Worm (Caenorhabditis elegans) whole organism, L3 larva: ENCODE results near the gene lin-15B.

Experiments
- R02D3.7 ChIP-seq: fragments of 150-350 bp; optimal IDR thresholded peaks from 2 replicates; lab custom pipeline; 2014; ENCODE audit warnings: missing biosample characterization, missing genetic modification characterization
- ceh-28 ChIP-seq: fragments of 150-350 bp; optimal IDR thresholded peaks from 2 replicates; lab custom pipeline; 2014; ENCODE audit warnings: missing biosample characterization, missing genetic modification reagents, missing genetic modification characterization
- ceh-82 ChIP-seq: fragments of 150-350 bp; optimal IDR thresholded peaks from 2 replicates; lab custom pipeline; 2014; ENCODE audit warnings: missing biosample characterization, missing genetic modification characterization
- ceh-9 ChIP-seq: sonication (generic microtip); optimal IDR thresholded peaks from 2 replicates; lab custom pipeline; 2018; ENCODE audit warnings: missing biosample characterization, missing genetic modification characterization
- daf-12 ChIP-seq: fragments of 150-350 bp; optimal IDR thresholded peaks from 2 replicates; lab custom pipeline; 2014; ENCODE audit warnings: missing biosample characterization, missing genetic modification reagents, missing genetic modification characterization
- egl-27 ChIP-seq: sonication (generic microtip); optimal IDR thresholded peaks from 4 replicates; lab custom pipeline; 2017; ENCODE audit warnings: missing biosample characterization, missing genetic modification reagents, missing genetic modification characterization
- elt-1 ChIP-seq: fragments of 150-350 bp; optimal IDR thresholded peaks from 2 replicates; lab custom pipeline; 2014; ENCODE audit warnings: missing biosample characterization, missing genetic modification characterization
- elt-2 ChIP-seq: sonication (generic microtip); optimal IDR thresholded peaks from 2 replicates; lab custom pipeline; 2016; ENCODE audit warnings: missing genetic modification reagents, mild to moderate bottlenecking, missing genetic modification characterization, missing compliant biosample characterization
- elt-3 ChIP-seq, 3 experiments: fragments of 150-350 bp in 1 of 3; sonication (generic microtip) in 2 of 3; optimal IDR thresholded peaks; 2 replicates in 2 of 3; 4 replicates in 1 of 3; lab custom pipeline; 2014 to 2017; ENCODE audit warnings: missing biosample characterization in 3 of 3, missing genetic modification characterization in 3 of 3
- fkh-10 ChIP-seq: sonication (generic microtip); optimal IDR thresholded peaks from 2 replicates; lab custom pipeline; 2017; ENCODE audit warnings: missing biosample characterization, missing genetic modification reagents, missing genetic modification characterization
- fkh-2 ChIP-seq: fragments of 150-350 bp; optimal IDR thresholded peaks from 2 replicates; lab custom pipeline; 2014; ENCODE audit warnings: missing biosample characterization, missing genetic modification reagents, missing genetic modification characterization
- fos-1 ChIP-seq: fragments of 150-350 bp; optimal IDR thresholded peaks from 2 replicates; lab custom pipeline; 2014; ENCODE audit warnings: missing biosample characterization, missing genetic modification characterization
- hmg-11 ChIP-seq: sonication (generic microtip); optimal IDR thresholded peaks from 2 replicates; lab custom pipeline; 2016; ENCODE audit warnings: missing genetic modification characterization, missing compliant biosample characterization
- jun-1 ChIP-seq: fragments of 150-350 bp; optimal IDR thresholded peaks from 2 replicates; lab custom pipeline; 2014; ENCODE audit warnings: missing biosample characterization, missing genetic modification reagents, missing genetic modification characterization
- lin-15B ChIP-seq: fragments of 150-350 bp; optimal IDR thresholded peaks from 2 replicates; lab custom pipeline; 2014; ENCODE audit warnings: missing biosample characterization, missing genetic modification characterization
- lin-39 ChIP-seq: fragments of 150-350 bp; optimal IDR thresholded peaks from 2 replicates; lab custom pipeline; 2018; ENCODE audit warnings: missing biosample characterization, missing genetic modification reagents, missing genetic modification characterization
- lsy-12 ChIP-seq: sonication (generic microtip); optimal IDR thresholded peaks from 2 replicates; lab custom pipeline; 2016; ENCODE audit warnings: mild to moderate bottlenecking, missing genetic modification characterization, missing compliant biosample characterization
- mml-1 ChIP-seq: fragments of 150-350 bp; sonication (generic microtip); optimal IDR thresholded peaks from 3 replicates; lab custom pipeline; 2014; ENCODE audit warnings: missing biosample characterization, missing genetic modification characterization
- nfya-1 ChIP-seq: sonication (generic microtip); optimal IDR thresholded peaks from 2 replicates; lab custom pipeline; 2017; ENCODE audit warnings: missing genetic modification characterization, mild to moderate bottlenecking, missing compliant biosample characterization, antibody characterized with exemption, moderate library complexity; ENCODE audit not compliant: insufficient read depth
- nhr-12 ChIP-seq: fragments of 150-350 bp; optimal IDR thresholded peaks from 2 replicates; lab custom pipeline; 2014; ENCODE audit warnings: missing biosample characterization, missing genetic modification characterization
- nhr-23 ChIP-seq: fragments of 150-350 bp; optimal IDR thresholded peaks from 2 replicates; lab custom pipeline; 2014; ENCODE audit warnings: missing biosample characterization, missing genetic modification reagents, missing genetic modification characterization
- nhr-25 ChIP-seq: sonication (generic microtip); optimal IDR thresholded peaks from 2 replicates; lab custom pipeline; 2017; ENCODE audit warnings: missing biosample characterization, missing genetic modification characterization
- nhr-43 ChIP-seq: sonication (generic microtip); optimal IDR thresholded peaks from 2 replicates; lab custom pipeline; 2016; ENCODE audit warnings: mild to moderate bottlenecking, missing genetic modification characterization, missing compliant biosample characterization; ENCODE audit not compliant: poor library complexity, severe bottlenecking
- nhr-76 ChIP-seq: fragments of 150-350 bp; sonication (generic microtip); optimal IDR thresholded peaks from 5 replicates; lab custom pipeline; 2014; ENCODE audit warnings: missing biosample characterization, missing genetic modification characterization
- pha-4 ChIP-seq: fragments of 150-350 bp; optimal IDR thresholded peaks from 2 replicates; lab custom pipeline; 2014; ENCODE audit warnings: missing biosample characterization, missing genetic modification reagents, missing genetic modification characterization
- pqm-1 ChIP-seq: fragments of 150-350 bp; optimal IDR thresholded peaks from 2 replicates; lab custom pipeline; 2017; ENCODE audit warnings: missing biosample characterization, missing genetic modification characterization, inconsistent platforms
- sea-2 ChIP-seq: fragments of 150-350 bp; sonication (generic microtip); optimal IDR thresholded peaks from 4 replicates; lab custom pipeline; 2014; ENCODE audit warnings: missing biosample characterization, missing genetic modification reagents, missing genetic modification characterization
- skn-1 ChIP-seq: fragments of 150-350 bp; optimal IDR thresholded peaks from 2 replicates; lab custom pipeline; 2014; ENCODE audit warnings: missing biosample characterization, missing genetic modification characterization
- snpc-4 ChIP-seq: fragments of 150-350 bp; optimal IDR thresholded peaks from 2 replicates; lab custom pipeline; 2014; ENCODE audit warnings: missing biosample characterization, missing genetic modification characterization
- tbx-2 ChIP-seq: sonication (generic microtip); optimal IDR thresholded peaks from 2 replicates; lab custom pipeline; 2016; ENCODE audit warnings: mild to moderate bottlenecking, missing genetic modification characterization, missing compliant biosample characterization
- unc-39 ChIP-seq: sonication (generic microtip); optimal IDR thresholded peaks from 4 replicates; lab custom pipeline; 2017; ENCODE audit warnings: missing biosample characterization, missing genetic modification characterization
- zag-1 ChIP-seq: fragments of 150-350 bp; optimal IDR thresholded peaks from 2 replicates; lab custom pipeline; 2014; ENCODE audit warnings: missing biosample characterization, missing genetic modification characterization
- ztf-11 ChIP-seq: fragments of 150-350 bp; optimal IDR thresholded peaks from 2 replicates; lab custom pipeline; 2014; ENCODE audit warnings: missing biosample characterization, missing genetic modification characterization
- ztf-4 ChIP-seq: fragments of 150-350 bp; optimal IDR thresholded peaks from 2 replicates; lab custom pipeline; 2014; ENCODE audit warnings: missing biosample characterization, missing genetic modification characterization

The lin-15B gene

ce11 chrX:15772674-15773073, 46.8 kb downstream of the lin-15B start, which contains the start of gene Y7A5A.2:
Gene Y7A5A.2 (minus strand): TSS chrX:15772735.
- TF ChIP-seq nhr-12 (tag; lab: Kevin White, UChicago) (no peak), fos-1 (no peak), zag-1 (tag; lab: Kevin White, UChicago) (no peak), daf-12 (tag; lab: Kevin White, UChicago) (no peak), ceh-28 (tag; lab: Kevin White, UChicago) (peak; percentile 6)

ce11 chrX:15773262-15773908, 47.5 kb downstream of the lin-15B start, which contains the start of gene Y7A5A.13:
Gene Y7A5A.13 (plus strand): TSS chrX:15773858.
- TF ChIP-seq elt-3 (tag; optimal IDR thresholded peaks at IDR 0.05; lab: Kevin White, UChicago) (no peak), nhr-12 (tag; lab: Kevin White, UChicago) (no peak), hmg-11 (tag; lab: Kevin White, UChicago) (no peak), nhr-43 (tag; lab: Kevin White, UChicago) (peak; percentile 32)

ce11 chrX:15779503-15779902, 53.6 kb downstream of the lin-15B start:
- TF ChIP-seq fos-1 (peak; percentile 8), pqm-1 (tag; lab: Kevin White, UChicago) (peak; percentile 95), lsy-12 (tag; lab: Kevin White, UChicago) (no peak), skn-1 (tag; lab: Kevin White, UChicago) (peak; percentile 63), tbx-2 (tag; lab: Kevin White, UChicago) (no peak), ceh-82 (tag; lab: Kevin White, UChicago) (no peak), ztf-4 (tag; lab: Kevin White, UChicago) (no peak), nhr-76 (tag; lab: Kevin White, UChicago) (no peak), nfya-1 (tag; lab: Kevin White, UChicago) (peak; percentile 53), lin-39 (no peak), lin-15B (no peak), R02D3.7 (tag; lab: Kevin White, UChicago) (no peak), unc-39 (no peak), nhr-25 (tag; lab: Kevin White, UChicago) (no peak), pha-4 (tag; lab: Kevin White, UChicago) (peak; percentile 55), sea-2 (GFP tag; lab: Kevin White, UChicago) (no peak), ztf-11 (tag; lab: Kevin White, UChicago) (no peak), fkh-10 (no peak), nhr-23 (tag; lab: Kevin White, UChicago) (no peak), fkh-2 (tag; lab: Kevin White, UChicago) (no peak), ceh-9 (no peak), snpc-4 (peak; percentile 33), egl-27 (no peak), elt-1 (tag; lab: Kevin White, UChicago) (no peak), nhr-12 (tag; lab: Kevin White, UChicago) (no peak), mml-1 (no peak), elt-2 (peak; percentile 98), jun-1 (tag; lab: Kevin White, UChicago) (peak; percentile 87)
